Fruit fly (Drosophila melanogaster): Measurements from ENCODE around the gene Mur82C.

Gene Mur82C

DNA sequence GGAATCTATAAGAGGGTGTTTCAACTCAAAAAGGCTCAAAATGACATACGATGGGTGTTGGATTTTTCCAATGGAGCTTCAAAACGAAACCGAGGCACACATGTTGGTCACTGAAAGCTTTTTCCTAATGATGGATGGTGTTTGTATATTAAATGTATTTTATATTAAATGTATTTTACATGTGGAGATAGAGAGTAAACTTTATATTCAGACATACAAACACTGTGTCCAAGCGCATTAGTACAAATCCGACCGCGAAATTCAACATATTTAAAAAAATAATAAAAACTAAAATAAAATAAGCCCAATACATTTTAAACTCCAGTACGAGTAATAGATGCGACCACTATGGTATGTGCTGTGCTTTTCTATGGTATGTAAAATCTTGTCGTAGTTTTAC lies at the start of gene Mur82C:
Gene Mur82C (plus strand): TSS at position 301 of the 400 bp plus-strand sequence.
- no peak for TF ChIP-seq psq (optimal IDR thresholded peaks at IDR 0.05)
- no peak for TF ChIP-seq pan (optimal IDR thresholded peaks at IDR 0.05)
- no peak for TF ChIP-seq CG8478 (optimal IDR thresholded peaks at IDR 0.05)
- no peak for TF ChIP-seq Dll (optimal IDR thresholded peaks at IDR 0.05)
- TF ChIP-seq EcR (GFP tag; optimal IDR thresholded peaks at IDR 0.05) = no peak
- TF ChIP-seq usp (GFP tag; optimal IDR thresholded peaks at IDR 0.05) = no peak

DNA sequence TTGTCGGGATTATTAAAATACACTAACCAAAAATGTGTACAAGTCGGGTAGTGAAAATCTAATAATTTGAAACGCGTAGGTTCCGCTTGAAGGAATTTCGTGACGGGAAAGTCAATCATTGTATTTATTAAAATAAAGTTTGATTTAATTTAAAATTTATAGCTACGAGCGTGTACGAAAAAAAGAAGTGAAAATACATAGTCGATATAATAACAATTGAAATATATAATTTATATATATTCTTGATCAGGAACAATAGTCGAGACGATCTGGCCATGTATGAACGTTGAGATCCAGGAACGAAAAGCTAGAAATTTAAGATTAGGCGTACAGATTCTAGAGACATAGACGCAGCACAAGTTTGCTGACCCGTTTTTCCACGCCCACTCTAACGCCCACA lies 34.9 kb upstream of the Mur82C start, which contains the start of gene CG34425:
Gene CG34425 (minus strand): TSS at position 101 of the 400 bp plus-strand sequence.
- TF ChIP-seq pan (optimal IDR thresholded peaks at IDR 0.05) (no peak), Dll (optimal IDR thresholded peaks at IDR 0.05) (no peak), EcR (GFP tag; optimal IDR thresholded peaks at IDR 0.05) (no peak), usp (GFP tag; optimal IDR thresholded peaks at IDR 0.05) (no peak), CG8478 (optimal IDR thresholded peaks at IDR 0.05) (no peak), psq (optimal IDR thresholded peaks at IDR 0.05) (no peak)

DNA sequence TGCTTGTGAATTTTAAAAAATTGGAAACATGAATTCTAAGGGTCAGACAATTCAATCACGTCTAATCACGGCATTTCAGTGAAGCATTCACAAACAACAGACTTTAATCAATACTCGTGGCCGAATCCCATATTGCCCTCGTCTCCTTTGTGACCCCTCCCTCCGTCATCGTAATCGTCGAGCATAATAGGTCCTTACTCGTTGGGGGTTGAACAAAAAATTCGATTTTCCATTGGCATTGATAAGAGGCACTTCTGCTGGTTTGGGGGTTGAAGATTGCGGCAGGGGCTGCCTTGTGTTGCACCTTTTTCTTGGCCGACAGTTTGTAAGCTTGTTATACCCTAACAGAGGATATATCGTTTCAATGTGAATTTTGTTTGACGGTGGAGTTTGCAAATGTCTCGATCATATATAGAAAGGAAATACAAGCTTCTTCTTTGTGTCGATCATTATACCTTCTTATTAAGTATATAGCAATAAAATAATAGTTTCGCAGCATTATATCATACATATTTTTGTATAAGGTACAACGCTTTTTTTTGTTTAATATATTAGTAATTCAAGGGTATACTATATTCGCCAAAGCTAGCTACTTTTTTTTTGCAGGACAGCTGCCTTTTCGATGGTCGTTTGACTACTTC lies 16.9 kb upstream of the Mur82C start:
- no peak for TF ChIP-seq psq (optimal IDR thresholded peaks at IDR 0.05)
- TF ChIP-seq Dll (optimal IDR thresholded peaks at IDR 0.05) = no peak
- no peak for TF ChIP-seq EcR (GFP tag; optimal IDR thresholded peaks at IDR 0.05)
- TF ChIP-seq usp (GFP tag; optimal IDR thresholded peaks at IDR 0.05) = no peak
- TF ChIP-seq pan (optimal IDR thresholded peaks at IDR 0.05) = no peak
- TF ChIP-seq CG8478 (optimal IDR thresholded peaks at IDR 0.05) = no peak

DNA sequence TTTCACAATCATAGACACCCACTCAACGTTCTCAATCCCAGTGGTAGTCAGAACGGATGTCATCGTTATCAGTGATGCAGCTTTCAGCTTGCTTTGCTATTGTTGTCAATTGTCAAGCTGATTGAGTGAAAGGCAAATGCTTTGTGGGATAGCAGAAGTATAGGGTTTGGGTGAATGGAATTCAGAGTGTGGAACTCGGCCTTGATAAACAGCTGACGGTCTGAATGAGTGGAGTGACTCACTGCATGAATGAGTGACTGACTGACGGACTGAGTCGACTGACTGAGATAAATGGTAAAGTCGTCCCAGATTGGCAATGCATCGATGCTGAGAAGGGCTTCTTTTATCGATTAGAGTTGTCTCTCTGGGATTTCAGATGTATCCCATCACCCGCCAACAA lies 10.2 kb upstream of the Mur82C start:
- TF ChIP-seq CG8478 (optimal IDR thresholded peaks at IDR 0.05) = no peak
- TF ChIP-seq Dll (optimal IDR thresholded peaks at IDR 0.05) = no peak
- no peak for TF ChIP-seq psq (optimal IDR thresholded peaks at IDR 0.05)

- no peak for TF ChIP-seq Dll (optimal IDR thresholded peaks at IDR 0.05)
- no peak for TF ChIP-seq usp (GFP tag; optimal IDR thresholded peaks at IDR 0.05)
Measured at dm6 chr3R:4542614-4543191, 1.5 kb downstream of the Mur82C start.

- TF ChIP-seq Dll (optimal IDR thresholded peaks at IDR 0.05) (no peak), EcR (GFP tag; optimal IDR thresholded peaks at IDR 0.05) (no peak), usp (GFP tag; optimal IDR thresholded peaks at IDR 0.05) (no peak), pan (optimal IDR thresholded peaks at IDR 0.05) (no peak), CG8478 (optimal IDR thresholded peaks at IDR 0.05) (no peak), psq (optimal IDR thresholded peaks at IDR 0.05) (no peak)
Measured at dm6 chr3R:4553534-4553933, 12.4 kb downstream of the Mur82C start.

DNA sequence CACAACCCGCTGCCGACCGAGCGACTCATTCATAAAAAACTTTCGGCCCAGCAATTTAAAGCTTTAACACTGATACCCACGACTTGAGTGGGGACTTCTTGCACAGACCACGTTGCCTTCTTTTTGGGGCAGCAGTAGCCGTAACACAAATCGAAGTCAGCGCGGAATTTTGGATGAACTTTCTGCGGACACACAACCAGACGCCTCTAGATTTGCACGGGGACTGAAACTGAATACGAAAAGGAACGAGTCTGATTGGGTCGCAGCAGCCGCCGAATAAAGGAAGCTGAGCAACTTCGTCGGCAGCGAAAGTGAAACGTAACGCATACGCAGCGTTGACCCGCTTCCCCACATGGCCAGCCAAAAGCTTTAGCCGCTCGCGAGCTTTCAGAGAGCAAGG lies 16.7 kb downstream of the Mur82C start, which contains the start of gene CG34357:
Gene CG34357 (minus strand): TSS at position 206 of the 400 bp plus-strand sequence.
- no peak for TF ChIP-seq CG8478 (optimal IDR thresholded peaks at IDR 0.05)
- no peak for TF ChIP-seq Dll (optimal IDR thresholded peaks at IDR 0.05)
- no peak for TF ChIP-seq psq (optimal IDR thresholded peaks at IDR 0.05)
- TF ChIP-seq EcR (GFP tag; optimal IDR thresholded peaks at IDR 0.05) = no peak
- no peak for TF ChIP-seq usp (GFP tag; optimal IDR thresholded peaks at IDR 0.05)
- no peak for TF ChIP-seq pan (optimal IDR thresholded peaks at IDR 0.05)

- no peak for TF ChIP-seq CG8478 (optimal IDR thresholded peaks at IDR 0.05)
- TF ChIP-seq EcR (GFP tag; optimal IDR thresholded peaks at IDR 0.05) = no peak
- TF ChIP-seq pan (optimal IDR thresholded peaks at IDR 0.05) = no peak
- no peak for TF ChIP-seq Dll (optimal IDR thresholded peaks at IDR 0.05)
- no peak for TF ChIP-seq psq (optimal IDR thresholded peaks at IDR 0.05)
- no peak for TF ChIP-seq usp (GFP tag; optimal IDR thresholded peaks at IDR 0.05)
Measured at dm6 chr3R:4578544-4578943, 37.4 kb downstream of the Mur82C start, which contains the start of gene CG32945. TSS of gene CG32945 (minus strand) at chr3R:4578644.
